Fruit fly (Drosophila melanogaster) whole organism, prepupa: Measurements from ENCODE around the gene Pisd.

Source experiments
- Blimp-1 ChIP-seq: fragments of 200-800 bp; sonication (Bioruptor generic); optimal IDR thresholded peaks from 3 replicates; lab custom pipeline; 2017; ENCODE audit warnings: missing biosample characterization, missing genetic modification characterization, mild to moderate bottlenecking, moderate library complexity, missing genetic modification reagents
- CG10631 ChIP-seq: fragments of 200-800 bp; sonication (Bioruptor generic); optimal IDR thresholded peaks from 2 replicates; lab custom pipeline; 2016; ENCODE audit warnings: missing biosample characterization, missing genetic modification characterization
- CG1621 ChIP-seq: fragments of 200-800 bp; sonication (Bioruptor generic); optimal IDR thresholded peaks from 3 replicates; lab custom pipeline; 2018; ENCODE audit warnings: missing biosample characterization, mild to moderate bottlenecking, missing genetic modification characterization
- CG3032 ChIP-seq: fragments of 200-800 bp; optimal IDR thresholded peaks from 2 replicates; lab custom pipeline; 2019; ENCODE audit warnings: missing biosample characterization, mild to moderate bottlenecking, missing genetic modification characterization, moderate library complexity
- CG34406 ChIP-seq: fragments of 200-800 bp; sonication (Bioruptor generic); optimal IDR thresholded peaks from 3 replicates; lab custom pipeline; 2016; ENCODE audit warnings: missing biosample characterization, missing genetic modification characterization
- CG4318 ChIP-seq: fragments of 200-800 bp; sonication (Bioruptor generic); optimal IDR thresholded peaks from 3 replicates; lab custom pipeline; 2017; ENCODE audit warnings: missing biosample characterization, mild to moderate bottlenecking, missing genetic modification characterization
- CG6276 ChIP-seq: fragments of 200-800 bp; sonication (Bioruptor generic); optimal IDR thresholded peaks from 2 replicates; lab custom pipeline; 2017; ENCODE audit warnings: missing biosample characterization, mild to moderate bottlenecking, missing genetic modification characterization
- CG6854 ChIP-seq: fragments of 200-800 bp; sonication (Bioruptor generic); optimal IDR thresholded peaks from 2 replicates; lab custom pipeline; 2017; ENCODE audit warnings: missing biosample characterization, mild to moderate bottlenecking, missing genetic modification characterization
- Hr39 ChIP-seq: fragments of 200-800 bp; sonication (Bioruptor generic); optimal IDR thresholded peaks from 2 replicates; lab custom pipeline; 2016; ENCODE audit warnings: missing biosample characterization, missing genetic modification characterization
- Sox102F ChIP-seq: fragments of 200-800 bp; sonication (Bioruptor generic); optimal IDR thresholded peaks from 2 replicates; lab custom pipeline; 2016; ENCODE audit warnings: missing biosample characterization, mild to moderate bottlenecking, missing genetic modification characterization
- achi ChIP-seq: fragments of 200-800 bp; sonication (Bioruptor generic); optimal IDR thresholded peaks from 3 replicates; lab custom pipeline; 2016; ENCODE audit warnings: missing biosample characterization, missing genetic modification characterization
- dac ChIP-seq: fragments of 200-800 bp; sonication (Bioruptor generic); optimal IDR thresholded peaks from 2 replicates; lab custom pipeline; 2017; ENCODE audit warnings: missing biosample characterization, mild to moderate bottlenecking, missing genetic modification characterization
- pdm3 ChIP-seq: fragments of 200-800 bp; sonication (Bioruptor generic); optimal IDR thresholded peaks from 3 replicates; lab custom pipeline; 2016; ENCODE audit warnings: missing biosample characterization, missing genetic modification characterization

dm6 chr3R:24057188-24057587 is 6.6 kb downstream of the Pisd start, which contains the start of gene Hsp68:
- TF ChIP-seq dac (GFP tag; lab: Kevin White, UChicago) (no peak), Sox102F (no peak), CG6854 (GFP tag; lab: Kevin White, UChicago) (peak; percentile 68), CG34406 (no peak), CG10631 (GFP tag; lab: Kevin White, UChicago) (no peak), achi (no peak), CG4318 (GFP tag; lab: Kevin White, UChicago) (no peak), CG3032 (tag; lab: Kevin White, UChicago) (no peak), Hr39 (GFP tag; lab: Kevin White, UChicago) (no peak), pdm3 (GFP tag; lab: Kevin White, UChicago) (no peak), CG1621 (tag; lab: Kevin White, UChicago) (peak; percentile 40), Blimp-1 (GFP tag; lab: Kevin White, UChicago) (no peak), CG6276 (GFP tag; lab: Kevin White, UChicago) (no peak)
